Worm (Caenorhabditis elegans): ENCODE measurements around the gene C07G3.8.

Gene C07G3.8

DNA sequence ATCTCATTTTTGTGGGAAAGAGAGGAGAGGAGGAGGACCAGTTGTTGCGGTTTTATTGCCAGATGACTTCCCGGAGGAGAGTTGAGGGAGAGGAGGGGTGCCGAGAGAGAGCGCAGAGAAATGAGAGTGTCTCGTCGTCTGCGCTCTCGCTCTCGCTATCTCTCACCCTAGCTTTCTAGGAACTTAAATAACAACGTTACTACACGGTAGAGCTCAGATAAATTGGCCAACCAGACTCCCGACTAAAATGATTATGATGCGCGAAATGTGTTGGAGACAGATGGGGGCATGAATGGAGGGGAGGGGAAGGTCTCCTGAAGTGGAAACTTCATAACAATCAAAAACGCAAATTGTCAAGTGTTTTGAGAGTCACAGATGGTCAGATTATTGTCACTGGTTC, 47.3 kb downstream of the C07G3.8 start:
- TF ChIP-seq unc-62 (GFP tag; optimal IDR thresholded peaks at IDR 0.05 in 1 of 2): peak in 1 of 2 experiments; percentile 54
- no peak for TF ChIP-seq unc-62 (tag; optimal IDR thresholded peaks at IDR 0.05)
- no peak for TF ChIP-seq cey-2 (tag; optimal IDR thresholded peaks at IDR 0.05; ENCODE audit: borderline replicate concordance, insufficient read depth)
- TF ChIP-seq aha-1 (tag): peak; percentile 71
- peak; percentile 37; the same call in 1 of the 2 replicates for TF ChIP-seq set-16 (GFP tag; IDR thresholded peaks at IDR 0.05)

DNA sequence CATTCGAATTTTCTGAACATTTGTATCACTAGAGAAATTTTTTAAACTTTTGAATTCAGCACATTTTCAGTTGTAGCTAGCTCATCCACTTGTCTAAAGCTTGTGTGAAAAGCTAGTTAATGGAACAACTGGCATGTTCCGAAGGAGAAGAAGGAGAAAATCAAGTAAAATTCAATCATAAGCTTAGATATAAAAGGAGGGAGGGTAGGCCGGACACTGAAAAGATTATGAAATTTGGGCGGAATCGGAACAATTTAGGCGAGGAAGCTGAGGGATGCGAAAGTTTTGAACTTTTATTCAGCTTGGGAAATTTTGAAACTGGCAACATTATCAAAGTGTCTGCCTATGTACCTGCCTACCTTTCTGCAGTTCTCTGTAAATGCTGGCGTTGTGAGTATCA, 49.4 kb downstream of the C07G3.8 start:
- TF ChIP-seq ces-1 (GFP tag; optimal IDR thresholded peaks at IDR 0.05) (peak; percentile 58), attf-4 (tag; optimal IDR thresholded peaks at IDR 0.05) (no peak), ceh-20 (GFP tag; IDR thresholded peaks at IDR 0.05) (no peak), fkh-10 (GFP tag; optimal IDR thresholded peaks at IDR 0.05) (peak; percentile 7)

ce11 chrV:3451646-3452045, 50.3 kb downstream of the C07G3.8 start:
- TF ChIP-seq fkh-10 (GFP tag; optimal IDR thresholded peaks at IDR 0.05) (peak; percentile 21), unc-62 (GFP tag; optimal IDR thresholded peaks at IDR 0.05 in 1 of 2) (peak in 1 of 2 experiments; percentile 10), unc-62 (tag; optimal IDR thresholded peaks at IDR 0.05) (no peak), nhr-25 (tag; optimal IDR thresholded peaks at IDR 0.05; ENCODE audit: borderline replicate concordance, insufficient read depth) (no peak), nhr-10 (tag; optimal IDR thresholded peaks at IDR 0.05) (no peak), egl-27 (tag; optimal IDR thresholded peaks at IDR 0.05) (no peak), saeg-2 (GFP tag; IDR thresholded peaks at IDR 0.05) (no peak), unc-39 (tag; optimal IDR thresholded peaks at IDR 0.05) (no peak)

- TF ChIP-seq F10B5.3 (tag; optimal IDR thresholded peaks at IDR 0.05) (no peak), lin-38 (GFP tag; IDR thresholded peaks at IDR 0.05) (no peak), lsy-2 (tag; optimal IDR thresholded peaks at IDR 0.05) (no peak), nhr-28 (tag; optimal IDR thresholded peaks at IDR 0.05) (no peak), dve-1 (tag; optimal IDR thresholded peaks at IDR 0.05; ENCODE audit: insufficient read depth) (no peak), mdl-1 (tag; optimal IDR thresholded peaks at IDR 0.05) (no peak), aha-1 (tag) (peak; percentile 70), hlh-30 (tag; optimal IDR thresholded peaks at IDR 0.05; ENCODE audit: insufficient read depth) (no peak), vab-7 (GFP tag; IDR thresholded peaks at IDR 0.05) (no peak), unc-62 (GFP tag; optimal IDR thresholded peaks at IDR 0.05 in 1 of 2) (peak in 1 of 2 experiments; percentile 91), unc-62 (tag; optimal IDR thresholded peaks at IDR 0.05) (no peak), lin-39 (tag; optimal IDR thresholded peaks at IDR 0.05) (no peak)
Measured at ce11 chrV:3450351-3450750, 51.6 kb downstream of the C07G3.8 start.

DNA sequence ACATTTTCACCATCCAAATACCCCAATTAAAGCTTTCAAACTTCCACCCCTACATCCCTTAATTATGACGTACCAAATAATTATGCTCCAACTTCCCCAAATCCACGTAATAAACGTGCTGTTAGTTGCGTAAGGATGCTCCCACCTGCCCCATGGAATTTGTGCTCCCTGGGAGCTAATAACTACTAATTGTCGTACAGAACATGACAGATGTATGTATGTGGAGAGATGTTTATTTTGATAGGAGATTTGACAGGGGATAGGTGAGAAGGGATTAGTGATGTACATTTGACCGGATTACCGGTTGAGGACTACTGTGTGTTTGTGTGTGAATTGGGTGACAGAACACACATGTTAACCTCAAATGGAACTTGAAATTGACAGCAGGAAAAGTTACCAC, 52.1 kb downstream of the C07G3.8 start:
- no peak for TF ChIP-seq dpl-1 (GFP tag; optimal IDR thresholded peaks at IDR 0.05)
- TF ChIP-seq daf-12 (tag; optimal IDR thresholded peaks at IDR 0.05): no peak
- no peak for TF ChIP-seq mdt-29 (GFP tag; IDR thresholded peaks at IDR 0.05)
- no peak for TF ChIP-seq egl-43 (GFP tag; IDR thresholded peaks at IDR 0.05)
- no peak for TF ChIP-seq unc-62 (GFP tag; optimal IDR thresholded peaks at IDR 0.05 in 1 of 2)
- no peak for TF ChIP-seq unc-62 (tag; optimal IDR thresholded peaks at IDR 0.05)
- no peak for TF ChIP-seq nhr-42 (GFP tag; IDR thresholded peaks at IDR 0.05)
- TF ChIP-seq ztf-7 (tag; optimal IDR thresholded peaks at IDR 0.05): no peak
- TF ChIP-seq snpc-4 (tag; optimal IDR thresholded peaks at IDR 0.05): no peak
- no peak for TF ChIP-seq ceh-28 (tag; optimal IDR thresholded peaks at IDR 0.05)
- no peak for TF ChIP-seq madf-9 (GFP tag; conservative IDR thresholded peaks at IDR 0.05)
- no peak for TF ChIP-seq Y75B8A.6 (GFP tag; IDR thresholded peaks at IDR 0.05)
- no peak for TF ChIP-seq lin-15B (tag; optimal IDR thresholded peaks at IDR 0.05)
- no peak for TF ChIP-seq pha-4 (GFP tag; IDR thresholded peaks at IDR 0.05)
- no peak for TF ChIP-seq pha-4 (tag; optimal IDR thresholded peaks at IDR 0.05)
- no peak for TF ChIP-seq daf-8 (GFP tag; IDR thresholded peaks at IDR 0.05)
- TF ChIP-seq Y5F2A.4 (GFP tag; optimal IDR thresholded peaks at IDR 0.05): no peak
- TF ChIP-seq mxl-3 (GFP tag; optimal IDR thresholded peaks at IDR 0.05): no peak

Data from whole organism, L4 larva.